Fruit fly (Drosophila melanogaster): ENCODE results near the gene CG2962.

DNA sequence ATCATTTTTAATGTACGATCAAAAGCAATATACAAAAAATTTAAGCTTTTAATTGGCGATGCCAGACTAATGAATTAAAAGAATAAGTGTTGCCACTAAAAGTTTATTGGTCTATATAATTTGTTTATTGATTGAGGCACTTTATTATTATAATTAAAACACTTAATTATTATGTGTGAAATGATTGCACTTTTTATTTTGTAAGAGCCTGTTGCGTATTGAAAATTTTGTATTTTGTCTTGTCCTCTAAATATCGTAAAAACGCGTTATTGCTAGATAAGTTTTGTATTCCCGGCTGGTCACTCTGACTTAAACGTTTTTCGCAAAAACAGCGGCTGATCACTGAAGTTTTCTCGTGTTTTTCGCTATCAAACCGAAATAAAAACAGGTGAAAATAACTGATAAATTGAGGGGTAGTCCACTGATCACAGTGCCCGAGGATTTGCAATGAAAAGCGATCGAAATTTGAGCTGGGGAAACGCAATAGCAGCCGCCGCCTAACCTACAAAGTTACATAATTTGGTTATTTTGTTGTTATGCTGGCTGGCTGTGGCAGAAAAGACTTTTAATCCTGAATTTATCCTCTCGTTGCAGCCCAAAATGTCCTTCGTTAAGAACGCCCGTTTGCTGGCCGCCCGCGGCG is 3.6 kb downstream of the CG2962 start, which contains the start of gene ATPsyndelta:
- TF ChIP-seq dl (GFP tag; optimal IDR thresholded peaks at IDR 0.05; ENCODE audit: insufficient read depth in 1 of 2, partially characterized antibody in 2 of 2), result no peak
- no peak for TF ChIP-seq Myc (optimal IDR thresholded peaks at IDR 0.05)
- no peak for TF ChIP-seq Abd-B (GFP tag; optimal IDR thresholded peaks at IDR 0.05)
- TF ChIP-seq psq (GFP tag; optimal IDR thresholded peaks at IDR 0.05), result no peak
- TF ChIP-seq dsf (GFP tag; optimal IDR thresholded peaks at IDR 0.05; ENCODE audit: borderline replicate concordance), result no peak
- no peak for TF ChIP-seq HLH106 (tag; optimal IDR thresholded peaks at IDR 0.05)
- TF ChIP-seq lola (GFP tag; optimal IDR thresholded peaks at IDR 0.05), result no peak
- TF ChIP-seq usp (GFP tag; optimal IDR thresholded peaks at IDR 0.05), result no peak
- TF ChIP-seq Hr83 (GFP tag; optimal IDR thresholded peaks at IDR 0.05; ENCODE audit: poor library complexity, severe bottlenecking), result no peak
- no peak for TF ChIP-seq Hr78 (GFP tag; optimal IDR thresholded peaks at IDR 0.05)
- TF ChIP-seq Rel (GFP tag; optimal IDR thresholded peaks at IDR 0.05), result no peak
- TF ChIP-seq Rel (tag; optimal IDR thresholded peaks at IDR 0.05), result no peak
- no peak for TF ChIP-seq h (GFP tag; optimal IDR thresholded peaks at IDR 0.05)
